Worm (Caenorhabditis elegans): ENCODE measurements around the gene cebp-1.
"Not testable (repeated sequence)": the region's sequence is repeated elsewhere in the genome, so short reads cannot be mapped to it uniquely, and the experiment has no call there.

The cebp-1 gene

ce11 chrX:1426425-1426824 lies 27.2 kb downstream of the cebp-1 start, which contains the start of gene F19G12.11:
Gene F19G12.11 (minus strand): TSS chrX:1426525.
- TF ChIP-seq unc-62 (GFP tag; optimal IDR thresholded peaks at IDR 0.05 in 1 of 2), result no peak
- TF ChIP-seq unc-62 (tag; optimal IDR thresholded peaks at IDR 0.05), result no peak
- TF ChIP-seq F37D6.2 (tag; optimal IDR thresholded peaks at IDR 0.05), result no peak
- TF ChIP-seq hif-1 (tag; optimal IDR thresholded peaks at IDR 0.05), result no peak
- TF ChIP-seq nhr-42 (GFP tag; IDR thresholded peaks at IDR 0.05), result no peak
- no peak for TF ChIP-seq arid-1 (GFP tag; conservative IDR thresholded peaks at IDR 0.05)
- no peak for TF ChIP-seq cey-2 (tag; optimal IDR thresholded peaks at IDR 0.05; ENCODE audit: borderline replicate concordance, insufficient read depth)

- TF ChIP-seq unc-62 (GFP tag; optimal IDR thresholded peaks at IDR 0.05 in 1 of 2), result peak in 1 of 2 experiments; percentile 87
- no peak for TF ChIP-seq unc-62 (tag; optimal IDR thresholded peaks at IDR 0.05)
- TF ChIP-seq unc-130 (GFP tag; optimal IDR thresholded peaks at IDR 0.05), result no peak
Observed at ce11 chrX:1424509-1424908, 29.2 kb downstream of the cebp-1 start, which contains the start of gene F19G12.3. Gene F19G12.3 (plus strand): TSS chrX:1424809.

ce11 chrX:1422221-1422620 lies 31.4 kb downstream of the cebp-1 start:
- TF ChIP-seq dmd-6 (GFP tag; IDR thresholded peaks at IDR 0.05) (peak; percentile 50), hlh-11 (tag; optimal IDR thresholded peaks at IDR 0.05) (peak; percentile 30), lin-38 (GFP tag; IDR thresholded peaks at IDR 0.05) (peak; percentile 27; the same call in 1 of the 2 replicates), mxl-3 (GFP tag; optimal IDR thresholded peaks at IDR 0.05) (peak; percentile 49), daf-16 (tag; optimal IDR thresholded peaks at IDR 0.05) (peak; percentile 17), tra-1 (GFP tag; IDR thresholded peaks at IDR 0.05) (0 out of 2 replicates have a peak, but pooled peaks have one; percentile 50), hlh-30 (tag; optimal IDR thresholded peaks at IDR 0.05; ENCODE audit: insufficient read depth) (peak; percentile 32), hmg-1.1 (GFP tag; IDR thresholded peaks at IDR 0.05) (0 out of 2 replicates have a peak, but pooled peaks have one; percentile 19), nhr-28 (tag; optimal IDR thresholded peaks at IDR 0.05) (peak; percentile 21)
- TF ChIP-seq daf-16 (GFP tag; optimal IDR thresholded peaks at IDR 0.05), result not testable (repeated sequence)

ce11 chrX:1420524-1420923 lies 33.1 kb downstream of the cebp-1 start:
- TF ChIP-seq dve-1 (tag; optimal IDR thresholded peaks at IDR 0.05; ENCODE audit: insufficient read depth) (peak; percentile 28), daf-16 (GFP tag; optimal IDR thresholded peaks at IDR 0.05) (no peak), daf-16 (tag; optimal IDR thresholded peaks at IDR 0.05) (peak; percentile 3), zip-2 (tag; optimal IDR thresholded peaks at IDR 0.05) (no peak), lin-38 (GFP tag; IDR thresholded peaks at IDR 0.05) (peak; percentile 55)

ce11 chrX:1419163-1419696 lies 34.4 kb downstream of the cebp-1 start, which contains the start of gene F19G12.9:
Gene F19G12.9 (plus strand): TSS chrX:1419213.
- TF ChIP-seq nhr-11 (tag; optimal IDR thresholded peaks at IDR 0.05) (no peak), mxl-3 (GFP tag; optimal IDR thresholded peaks at IDR 0.05) (no peak), lin-38 (GFP tag; IDR thresholded peaks at IDR 0.05) (peak; percentile 89), pha-4 (GFP tag; IDR thresholded peaks at IDR 0.05) (no peak), pha-4 (tag; optimal IDR thresholded peaks at IDR 0.05) (no peak), ceh-28 (tag; optimal IDR thresholded peaks at IDR 0.05) (no peak), daf-16 (GFP tag; optimal IDR thresholded peaks at IDR 0.05) (no peak), daf-16 (tag; optimal IDR thresholded peaks at IDR 0.05) (no peak)

- TF ChIP-seq aha-1 (tag) (peak; percentile 88), pqm-1 (tag; optimal IDR thresholded peaks at IDR 0.05) (peak; percentile 83), nhr-48 (tag; optimal IDR thresholded peaks at IDR 0.05) (no peak), F26F4.8 (GFP tag; conservative IDR thresholded peaks at IDR 0.05) (no peak), nhr-28 (tag; optimal IDR thresholded peaks at IDR 0.05) (peak; percentile 48)
Observed at ce11 chrX:1416776-1417354, 36.8 kb downstream of the cebp-1 start, which contains the start of the genes F19G12.4 and F19G12.8. Gene F19G12.4 (plus strand): TSS chrX:1417304. Gene F19G12.8 (plus strand): TSS chrX:1417320.

Measured in whole organism, L4 larva.